Fruit fly (Drosophila melanogaster) whole organism, embryonic: ENCODE data around the gene CG6414.

ENCODE experiments used
- Abd-B ChIP-seq: fragments of 200-800 bp; sonication (Bioruptor generic); optimal IDR thresholded peaks from 2 replicates; lab custom pipeline; 2018; ENCODE audit warnings: missing biosample characterization, mild to moderate bottlenecking, missing genetic modification characterization, moderate library complexity
- Atf-2 ChIP-seq: fragments of 200-800 bp; sonication (Bioruptor generic); optimal IDR thresholded peaks from 2 replicates; lab custom pipeline; 2016; ENCODE audit warnings: missing biosample characterization, missing genetic modification characterization
- B-H1 ChIP-seq: fragments of 200-800 bp; sonication (Bioruptor generic); IDR thresholded peaks from 3 replicates; pipeline ENCODE4 v1.3.6; 2022; ENCODE audit warnings: missing biosample characterization, missing genetic modification characterization
- CG10147 ChIP-seq: fragments of 200-800 bp; sonication (Bioruptor generic); optimal IDR thresholded peaks from 2 replicates; lab custom pipeline; 2019; ENCODE audit warnings: missing biosample characterization, mild to moderate bottlenecking, missing genetic modification characterization, moderate library complexity
- CG10321 ChIP-seq: fragments of 200-800 bp; sonication (Bioruptor generic); IDR thresholded peaks from 2 replicates; pipeline ENCODE4 v1.3.6; 2022; ENCODE audit warnings: missing biosample characterization, missing genetic modification characterization
- CG10654 ChIP-seq: fragments of 200-800 bp; sonication (Bioruptor generic); optimal IDR thresholded peaks from 2 replicates; lab custom pipeline; 2016; ENCODE audit warnings: missing biosample characterization, missing genetic modification characterization
- CG11247 ChIP-seq: fragments of 200-800 bp; sonication (Bioruptor generic); IDR thresholded peaks from 2 replicates; pipeline ENCODE4 v1.3.6; 2022; ENCODE audit warnings: missing biosample characterization, missing genetic modification characterization
- CG12155 ChIP-seq: fragments of 200-800 bp; sonication (Bioruptor generic); optimal IDR thresholded peaks from 3 replicates; lab custom pipeline; 2016; ENCODE audit warnings: missing biosample characterization, missing genetic modification characterization
- CG15601 ChIP-seq: fragments of 200-800 bp; sonication (Bioruptor generic); optimal IDR thresholded peaks from 3 replicates; lab custom pipeline; 2019; ENCODE audit warnings: missing biosample characterization, mild to moderate bottlenecking, missing genetic modification characterization, moderate library complexity
- CG2712 ChIP-seq: fragments of 200-800 bp; optimal IDR thresholded peaks from 3 replicates; lab custom pipeline; 2019; ENCODE audit warnings: missing biosample characterization, mild to moderate bottlenecking, missing genetic modification characterization, moderate library complexity
- CG32532 ChIP-seq: fragments of 200-800 bp; sonication (Bioruptor generic); IDR thresholded peaks from 2 replicates; pipeline ENCODE4 v1.3.6; 2022; ENCODE audit warnings: missing biosample characterization, missing genetic modification characterization
- CG32772 ChIP-seq: fragments of 200-800 bp; sonication (Bioruptor generic); IDR thresholded peaks from 2 replicates; pipeline ENCODE4 v1.3.6; 2022; ENCODE audit warnings: missing biosample characterization, missing genetic modification characterization
- CG3281 ChIP-seq: fragments of 200-800 bp; sonication (Bioruptor generic); optimal IDR thresholded peaks from 3 replicates; lab custom pipeline; 2017; ENCODE audit warnings: missing biosample characterization, mild to moderate bottlenecking, missing genetic modification characterization
- CG34376 ChIP-seq: fragments of 200-800 bp; sonication (Bioruptor generic); optimal IDR thresholded peaks from 2 replicates; lab custom pipeline; 2018; ENCODE audit warnings: missing biosample characterization, mild to moderate bottlenecking, missing genetic modification characterization
- CG4360 ChIP-seq: fragments of 200-800 bp; sonication (Bioruptor generic); IDR thresholded peaks from 2 replicates; pipeline ENCODE4 v1.3.6; 2022; ENCODE audit warnings: missing biosample characterization, missing genetic modification characterization
- CG4424 ChIP-seq: fragments of 200-800 bp; sonication (Bioruptor generic); optimal IDR thresholded peaks from 3 replicates; lab custom pipeline; 2016; ENCODE audit warnings: missing biosample characterization, missing genetic modification characterization
- CG6813 ChIP-seq: fragments of 200-800 bp; sonication (Bioruptor generic); optimal IDR thresholded peaks from 2 replicates; lab custom pipeline; 2017; ENCODE audit warnings: missing biosample characterization, missing genetic modification characterization, mild to moderate bottlenecking, moderate library complexity, missing genetic modification reagents
- CG7357 ChIP-seq: fragments of 200-800 bp; sonication (Bioruptor generic); IDR thresholded peaks from 3 replicates; pipeline ENCODE4 v1.3.6; 2022; ENCODE audit warnings: missing biosample characterization, missing genetic modification characterization
- CG8281 ChIP-seq: fragments of 200-800 bp; sonication (Bioruptor generic); optimal IDR thresholded peaks from 2 replicates; lab custom pipeline; 2018; ENCODE audit warnings: missing biosample characterization, mild to moderate bottlenecking, missing genetic modification characterization, moderate library complexity
- CG9215 ChIP-seq: fragments of 200-800 bp; sonication (Bioruptor generic); IDR thresholded peaks from 2 replicates; pipeline ENCODE4 v1.3.6; 2022; ENCODE audit warnings: missing biosample characterization, missing genetic modification characterization
- CG9609 ChIP-seq: fragments of 200-800 bp; sonication (Bioruptor generic); optimal IDR thresholded peaks from 3 replicates; lab custom pipeline; 2016; ENCODE audit warnings: missing biosample characterization, missing genetic modification characterization
- CG9797 ChIP-seq: fragments of 200-800 bp; sonication (Bioruptor generic); optimal IDR thresholded peaks from 3 replicates; lab custom pipeline; 2018; ENCODE audit warnings: missing biosample characterization, mild to moderate bottlenecking, missing genetic modification characterization
- E2f2 ChIP-seq: fragments of 200-800 bp; sonication (Bioruptor generic); IDR thresholded peaks from 2 replicates; pipeline ENCODE4 v1.3.6; 2022; ENCODE audit warnings: missing biosample characterization, missing genetic modification characterization
- Hand ChIP-seq: fragments of 200-800 bp; sonication (Bioruptor generic); optimal IDR thresholded peaks from 2 replicates; lab custom pipeline; 2017; ENCODE audit warnings: mild to moderate bottlenecking, missing biosample characterization, missing genetic modification reagents, missing genetic modification characterization
- HmgD ChIP-seq: fragments of 200-800 bp; sonication (Bioruptor generic); optimal IDR thresholded peaks from 3 replicates; lab custom pipeline; 2016; ENCODE audit warnings: missing biosample characterization, missing genetic modification characterization
- Kr ChIP-seq: fragments of 200-800 bp; sonication (Bioruptor generic); optimal IDR thresholded peaks from 2 replicates; lab custom pipeline; 2017; ENCODE audit warnings: missing biosample characterization, mild to moderate bottlenecking, missing genetic modification characterization
- Meics ChIP-seq: fragments of 200-800 bp; sonication (Bioruptor generic); optimal IDR thresholded peaks from 2 replicates; lab custom pipeline; 2017; ENCODE audit warnings: missing biosample characterization, mild to moderate bottlenecking, missing genetic modification characterization
- Neu2 ChIP-seq: fragments of 200-800 bp; sonication (Bioruptor generic); optimal IDR thresholded peaks from 3 replicates; lab custom pipeline; 2016; ENCODE audit warnings: missing biosample characterization, missing genetic modification characterization, borderline replicate concordance
- Opbp ChIP-seq: fragments of 200-800 bp; sonication (Bioruptor generic); IDR thresholded peaks from 3 replicates; pipeline ENCODE4 v1.3.6; 2022; ENCODE audit warnings: missing biosample characterization, missing genetic modification characterization; ENCODE audit not compliant: partially characterized antibody
- Rfx ChIP-seq: fragments of 200-800 bp; sonication (Bioruptor generic); IDR thresholded peaks from 2 replicates; pipeline ENCODE4 v1.3.6; 2022; ENCODE audit warnings: missing biosample characterization, missing genetic modification characterization
- Side ChIP-seq: fragments of 200-800 bp; sonication (Bioruptor generic); optimal IDR thresholded peaks from 2 replicates; lab custom pipeline; 2016; ENCODE audit warnings: missing biosample characterization, missing genetic modification characterization
- Ssrp ChIP-seq: fragments of 200-800 bp; sonication (Bioruptor generic); optimal IDR thresholded peaks from 2 replicates; lab custom pipeline; 2018; ENCODE audit warnings: missing biosample characterization, mild to moderate bottlenecking, missing genetic modification characterization, moderate library complexity
- Trl ChIP-seq, 3 experiments: fragments of >200 bp in 2 of 3; fragments of 200-800 bp in 1 of 3; sonication (Bioruptor generic) in 1 of 3; optimal IDR thresholded peaks; 2 replicates in 1 of 3; 3 replicates in 2 of 3; lab custom pipeline; 2016 to 2017; ENCODE audit warnings: missing biosample characterization in 1 of 3, missing genetic modification characterization in 1 of 3
- YL-1 ChIP-seq: fragments of 200-800 bp; sonication (Bioruptor generic); optimal IDR thresholded peaks from 3 replicates; lab custom pipeline; 2017; ENCODE audit warnings: missing biosample characterization, mild to moderate bottlenecking, missing genetic modification characterization
- ase ChIP-seq: fragments of 200-800 bp; sonication (Bioruptor generic); IDR thresholded peaks from 3 replicates; pipeline ENCODE4 v1.3.6; 2022; ENCODE audit warnings: missing biosample characterization, missing genetic modification characterization
- ato ChIP-seq: fragments of 200-800 bp; sonication (Bioruptor generic); IDR thresholded peaks from 2 replicates; pipeline ENCODE4 v1.3.6; 2022; ENCODE audit warnings: missing biosample characterization, missing genetic modification characterization; ENCODE audit not compliant: partially characterized antibody
- btn ChIP-seq: fragments of 200-800 bp; sonication (Bioruptor generic); optimal IDR thresholded peaks from 2 replicates; lab custom pipeline; 2016; ENCODE audit warnings: missing biosample characterization, missing genetic modification characterization
- gce ChIP-seq: fragments of 200-800 bp; sonication (Bioruptor generic); IDR thresholded peaks from 3 replicates; pipeline ENCODE4 v1.3.6; 2022; ENCODE audit warnings: missing biosample characterization, missing genetic modification characterization
- gcm ChIP-seq: fragments of 200-800 bp; sonication (Bioruptor generic); optimal IDR thresholded peaks from 2 replicates; lab custom pipeline; 2019; ENCODE audit warnings: missing biosample characterization, mild to moderate bottlenecking, missing genetic modification characterization, moderate library complexity
- gem ChIP-seq: fragments of 200-800 bp; sonication (Bioruptor generic); optimal IDR thresholded peaks from 2 replicates; lab custom pipeline; 2019; ENCODE audit warnings: missing biosample characterization, mild to moderate bottlenecking, missing genetic modification characterization, moderate library complexity
- gsb-n ChIP-seq: fragments of 200-800 bp; sonication (Bioruptor generic); optimal IDR thresholded peaks from 3 replicates; lab custom pipeline; 2018; ENCODE audit warnings: missing biosample characterization, mild to moderate bottlenecking, missing genetic modification characterization
- lola ChIP-seq, 3 experiments: fragments of >200 bp in 2 of 3; fragments of 200-800 bp in 1 of 3; sonication (Bioruptor generic) in 1 of 3; optimal IDR thresholded peaks; 2 replicates each; lab custom pipeline; 2017 to 2019; ENCODE audit warnings: missing biosample characterization in 3 of 3, missing genetic modification characterization in 3 of 3, mild to moderate bottlenecking in 1 of 3, moderate library complexity in 1 of 3
- nerfin-1 ChIP-seq: fragments of 200-800 bp; sonication (Bioruptor generic); optimal IDR thresholded peaks from 3 replicates; lab custom pipeline; 2019; ENCODE audit warnings: missing biosample characterization, mild to moderate bottlenecking, missing genetic modification characterization, moderate library complexity
- row ChIP-seq: fragments of 200-800 bp; sonication (Bioruptor generic); IDR thresholded peaks from 3 replicates; pipeline ENCODE4 v1.3.6; 2022; ENCODE audit warnings: missing biosample characterization, missing genetic modification characterization
- run ChIP-seq: fragments of 200-800 bp; sonication (Bioruptor generic); optimal IDR thresholded peaks from 3 replicates; lab custom pipeline; 2018; ENCODE audit warnings: missing biosample characterization, mild to moderate bottlenecking, missing genetic modification characterization
- stwl ChIP-seq: fragments of 200-800 bp; sonication (Bioruptor generic); optimal IDR thresholded peaks from 3 replicates; lab custom pipeline; 2018; ENCODE audit warnings: missing biosample characterization, mild to moderate bottlenecking, missing genetic modification characterization, moderate library complexity
- tin ChIP-seq: fragments of 200-800 bp; sonication (Bioruptor generic); optimal IDR thresholded peaks from 3 replicates; lab custom pipeline; 2016; ENCODE audit warnings: missing biosample characterization, missing genetic modification characterization
- tup ChIP-seq: fragments of 200-800 bp; sonication (Bioruptor generic); optimal IDR thresholded peaks from 2 replicates; lab custom pipeline; 2016; ENCODE audit warnings: missing biosample characterization, mild to moderate bottlenecking, missing genetic modification characterization, moderate library complexity

CG6414 gene

dm6 chrX:3949409-3950178 is 21.6 kb downstream of the CG6414 start (continued):
- TF ChIP-seq ase (GFP tag; lab: Robert Waterston, UW) (no peak), Ssrp (tag; lab: Kevin White, UChicago) (no peak), CG10321 (GFP tag; lab: Robert Waterston, UW) (peak; percentile 37), Rfx (GFP tag; lab: Robert Waterston, UW) (no peak), stwl (tag; lab: Kevin White, UChicago) (no peak), CG6813 (GFP tag; lab: Kevin White, UChicago) (no peak), Trl (optimal IDR thresholded peaks at IDR 0.05; lab: Kevin White, UChicago) (peak; percentile 50 to 86), Trl (GFP tag; optimal IDR thresholded peaks at IDR 0.05; lab: Kevin White, UChicago) (no peak)

- no peak for TF ChIP-seq CG4360 (GFP tag; lab: Robert Waterston, UW)
- no peak for TF ChIP-seq CG9797 (GFP tag; lab: Kevin White, UChicago)
- TF ChIP-seq gem: no peak
- no peak for TF ChIP-seq Kr (GFP tag; lab: Kevin White, UChicago)
- TF ChIP-seq Meics: no peak
- TF ChIP-seq CG2712: no peak
- TF ChIP-seq gcm (GFP tag; lab: Kevin White, UChicago): no peak
- TF ChIP-seq lola (GFP tag; optimal IDR thresholded peaks at IDR 0.05; lab: Kevin White, UChicago): no peak
- TF ChIP-seq row (GFP tag; lab: Robert Waterston, UW): peak; percentile 47; the same call in 1 of the 3 replicates
- TF ChIP-seq Atf-2 (GFP tag; lab: Kevin White, UChicago): no peak
- TF ChIP-seq HmgD: no peak
- no peak for TF ChIP-seq CG10147 (GFP tag; lab: Kevin White, UChicago)
- no peak for TF ChIP-seq CG7357 (GFP tag; lab: Robert Waterston, UW)
- no peak for TF ChIP-seq gsb-n
- TF ChIP-seq YL-1 (GFP tag; lab: Kevin White, UChicago): peak; percentile 2
- TF ChIP-seq ato (GFP tag; lab: Robert Waterston, UW): peak; percentile 78
- no peak for TF ChIP-seq Neu2 (GFP tag; lab: Kevin White, UChicago)
- TF ChIP-seq CG8281: no peak
- peak; percentile 89 for TF ChIP-seq Opbp
- TF ChIP-seq run: no peak
- TF ChIP-seq CG4424 (GFP tag; lab: Kevin White, UChicago): no peak
- TF ChIP-seq Hand: no peak
- TF ChIP-seq Abd-B (GFP tag; lab: Kevin White, UChicago): no peak
- 0 out of 2 replicates have a peak, but pooled peaks have one; percentile 12 for TF ChIP-seq E2f2
- TF ChIP-seq CG15601 (tag; lab: Kevin White, UChicago): no peak
- TF ChIP-seq CG11247 (GFP tag; lab: Robert Waterston, UW): no peak
- no peak for TF ChIP-seq B-H1 (GFP tag; lab: Robert Waterston, UW)
- no peak for TF ChIP-seq tup
- TF ChIP-seq nerfin-1 (tag; lab: Kevin White, UChicago): no peak
- TF ChIP-seq CG9609: no peak
- no peak for TF ChIP-seq CG10654
- TF ChIP-seq tin: no peak
- no peak for TF ChIP-seq CG3281 (GFP tag; lab: Kevin White, UChicago)
- TF ChIP-seq CG9215: no peak
- peak; percentile 20; the same call in 1 of the 2 replicates for TF ChIP-seq CG32772
- TF ChIP-seq CG12155 (GFP tag; lab: Kevin White, UChicago): no peak
- no peak for TF ChIP-seq CG32532 (GFP tag; lab: Robert Waterston, UW)
- TF ChIP-seq btn (GFP tag; lab: Kevin White, UChicago): no peak
- no peak for TF ChIP-seq gce (GFP tag; lab: Robert Waterston, UW)
- TF ChIP-seq CG34376 (GFP tag; lab: Kevin White, UChicago): no peak
- TF ChIP-seq Side (GFP tag; lab: Kevin White, UChicago): no peak
Measured at dm6 chrX:3948889-3949288, 22.3 kb downstream of the CG6414 start, which contains the start of gene Vap33. Gene Vap33, plus strand, starts transcription at chrX:3948975.
